Worm (Caenorhabditis elegans) whole organism, late embryonic: ENCODE data around the gene ZK355.2.

Experiments used
- ama-1 ChIP-seq: fragments of 150-350 bp; optimal IDR thresholded peaks from 2 replicates; lab custom pipeline; 2014
- ceh-2 ChIP-seq: sonication (generic microtip); optimal IDR thresholded peaks from 2 replicates; lab custom pipeline; 2016; ENCODE audit warnings: missing genotype, missing genetic modification characterization, missing compliant biosample characterization
- ceh-9 ChIP-seq: sonication (generic microtip); optimal IDR thresholded peaks from 2 replicates; lab custom pipeline; 2016; ENCODE audit warnings: mild to moderate bottlenecking, missing genetic modification characterization, inconsistent platforms, missing compliant biosample characterization
- fkh-10 ChIP-seq: fragments of 150-350 bp; optimal IDR thresholded peaks from 2 replicates; lab custom pipeline; 2014; ENCODE audit warnings: missing biosample characterization, missing genetic modification reagents, missing genetic modification characterization
- nfya-1 ChIP-seq: sonication (generic microtip); optimal IDR thresholded peaks from 2 replicates; lab custom pipeline; 2017; ENCODE audit warnings: missing genetic modification characterization, mild to moderate bottlenecking, missing compliant biosample characterization, antibody characterized with exemption, moderate library complexity
- nhr-11 ChIP-seq: fragments of 150-350 bp; optimal IDR thresholded peaks from 2 replicates; lab custom pipeline; 2014; ENCODE audit warnings: missing biosample characterization, missing genetic modification characterization
- ttx-3 ChIP-seq: sonication (generic microtip); optimal IDR thresholded peaks from 2 replicates; lab custom pipeline; 2016; ENCODE audit warnings: missing genetic modification reagents, missing genetic modification characterization, missing compliant biosample characterization

DNA sequence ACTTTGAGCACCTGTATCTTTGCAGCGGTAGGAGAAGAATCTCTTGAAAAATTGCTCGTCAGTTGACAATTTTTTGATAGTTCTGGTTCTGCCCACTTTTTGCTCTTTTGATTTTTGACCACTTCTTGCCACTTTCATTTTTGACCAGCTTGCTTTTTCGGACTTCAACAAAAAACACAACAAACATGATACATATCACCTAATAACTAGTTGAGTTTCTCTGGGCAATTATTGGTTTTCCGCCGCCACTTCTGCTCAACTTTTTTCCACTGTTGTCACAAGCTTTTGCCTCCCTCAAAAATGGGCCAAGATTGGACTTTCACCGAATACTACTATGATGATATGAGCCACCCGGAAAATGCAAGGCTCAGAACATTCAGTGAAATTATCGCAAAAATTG lies 34.6 kb downstream of the ZK355.2 start, which contains the start of gene srw-60:
- TF ChIP-seq ama-1 (lab: Kevin White, UChicago) (no peak), fkh-10 (GFP tag; lab: Kevin White, UChicago) (no peak), ttx-3 (tag; lab: Kevin White, UChicago) (no peak), ceh-9 (tag; lab: Kevin White, UChicago) (no peak), nhr-11 (tag; lab: Kevin White, UChicago) (no peak), nfya-1 (no peak), ceh-2 (no peak)
